Fruit fly (Drosophila melanogaster) whole organism, embryonic: Measurements from ENCODE around the gene CG11726.

Experiments used
- Atf-2 ChIP-seq: fragments of 200-800 bp; sonication (Bioruptor generic); optimal IDR thresholded peaks from 2 replicates; lab custom pipeline; 2016; ENCODE audit warnings: missing biosample characterization, missing genetic modification characterization
- B-H2 ChIP-seq: fragments of 200-800 bp; sonication (Bioruptor generic); optimal IDR thresholded peaks from 2 replicates; lab custom pipeline; 2018; ENCODE audit warnings: missing biosample characterization, mild to moderate bottlenecking, missing genetic modification characterization
- CG11398 ChIP-seq: fragments of 200-800 bp; sonication (Bioruptor generic); optimal IDR thresholded peaks from 2 replicates; lab custom pipeline; 2016; ENCODE audit warnings: missing biosample characterization, missing genetic modification characterization
- CG11504 ChIP-seq: fragments of 200-800 bp; sonication (Bioruptor generic); optimal IDR thresholded peaks from 3 replicates; lab custom pipeline; 2019; ENCODE audit warnings: missing biosample characterization, mild to moderate bottlenecking, missing genetic modification characterization, moderate library complexity
- CG12236 ChIP-seq: fragments of 200-800 bp; sonication (Bioruptor generic); optimal IDR thresholded peaks from 2 replicates; lab custom pipeline; 2016; ENCODE audit warnings: missing biosample characterization, missing genetic modification characterization
- CG15514 ChIP-seq: fragments of 200-800 bp; sonication (Bioruptor generic); optimal IDR thresholded peaks from 3 replicates; lab custom pipeline; 2017; ENCODE audit warnings: missing biosample characterization, missing genetic modification characterization, mild to moderate bottlenecking, moderate library complexity, missing genetic modification reagents
- CG15696 ChIP-seq: fragments of 200-800 bp; sonication (Bioruptor generic); optimal IDR thresholded peaks from 2 replicates; lab custom pipeline; 2019; ENCODE audit warnings: missing biosample characterization, mild to moderate bottlenecking, missing genetic modification characterization, moderate library complexity
- CG16779 ChIP-seq: fragments of 200-800 bp; sonication (Bioruptor generic); IDR thresholded peaks from 2 replicates; pipeline ENCODE4 v1.3.6; 2022; ENCODE audit warnings: missing biosample characterization, missing genetic modification characterization
- CG2120 ChIP-seq: fragments of 200-800 bp; sonication (Bioruptor generic); optimal IDR thresholded peaks from 3 replicates; lab custom pipeline; 2016; ENCODE audit warnings: missing biosample characterization, missing genetic modification characterization
- CG34422 ChIP-seq: fragments of 200-800 bp; sonication (Bioruptor generic); IDR thresholded peaks from 3 replicates; pipeline ENCODE4 v1.3.6; 2022; ENCODE audit warnings: missing biosample characterization, missing genetic modification characterization
- CG4617 ChIP-seq: fragments of 200-800 bp; sonication (Bioruptor generic); optimal IDR thresholded peaks from 3 replicates; lab custom pipeline; 2016; ENCODE audit warnings: missing biosample characterization, missing genetic modification characterization, borderline replicate concordance
- CG5953 ChIP-seq: fragments of 200-800 bp; sonication (Bioruptor generic); IDR thresholded peaks from 2 replicates; pipeline ENCODE4 v1.3.6; 2022; ENCODE audit warnings: missing biosample characterization, missing genetic modification characterization
- CG6765 ChIP-seq: fragments of 200-800 bp; sonication (Bioruptor generic); optimal IDR thresholded peaks from 3 replicates; lab custom pipeline; 2017; ENCODE audit warnings: missing biosample characterization, mild to moderate bottlenecking, missing genetic modification characterization
- CG9727 ChIP-seq: fragments of 200-800 bp; sonication (Bioruptor generic); optimal IDR thresholded peaks from 3 replicates; lab custom pipeline; 2017; ENCODE audit warnings: missing biosample characterization, mild to moderate bottlenecking, missing genetic modification characterization
- D19B ChIP-seq: fragments of 200-800 bp; sonication (Bioruptor generic); optimal IDR thresholded peaks from 2 replicates; lab custom pipeline; 2017; ENCODE audit warnings: missing biosample characterization, mild to moderate bottlenecking, missing genetic modification characterization
- Dbx ChIP-seq: fragments of 200-800 bp; sonication (Bioruptor generic); IDR thresholded peaks from 3 replicates; pipeline ENCODE4 v1.3.6; 2022; ENCODE audit warnings: missing biosample characterization, missing genetic modification characterization
- E2f2 ChIP-seq: fragments of 200-800 bp; sonication (Bioruptor generic); IDR thresholded peaks from 2 replicates; pipeline ENCODE4 v1.3.6; 2022; ENCODE audit warnings: missing biosample characterization, missing genetic modification characterization
- HHEX ChIP-seq: fragments of 200-800 bp; sonication (Bioruptor generic); optimal IDR thresholded peaks from 3 replicates; lab custom pipeline; 2017; ENCODE audit warnings: missing biosample characterization, mild to moderate bottlenecking, missing genetic modification characterization, missing genetic modification reagents
- HLH54F ChIP-seq: fragments of 200-800 bp; sonication (Bioruptor generic); optimal IDR thresholded peaks from 3 replicates; lab custom pipeline; 2016; ENCODE audit warnings: missing biosample characterization, missing genetic modification characterization
- Mrtf ChIP-seq: fragments of 200-800 bp; sonication (Bioruptor generic); IDR thresholded peaks from 3 replicates; pipeline ENCODE4 v1.3.6; 2022; ENCODE audit warnings: missing biosample characterization, missing genetic modification characterization
- Neu2 ChIP-seq: fragments of 200-800 bp; sonication (Bioruptor generic); optimal IDR thresholded peaks from 3 replicates; lab custom pipeline; 2016; ENCODE audit warnings: missing biosample characterization, missing genetic modification characterization, borderline replicate concordance
- Pdp1 ChIP-seq, 2 experiments: fragments of 200-800 bp; sonication (Bioruptor generic); optimal IDR thresholded peaks; 3 replicates each; lab custom pipeline; 2016; ENCODE audit warnings: missing biosample characterization in 2 of 2, missing genetic modification characterization in 2 of 2, mild to moderate bottlenecking in 1 of 2, moderate library complexity in 1 of 2
- Stat92E ChIP-seq, 3 experiments: fragments of >200 bp in 2 of 3; fragments of 200-800 bp in 1 of 3; sonication (Bioruptor generic) in 1 of 3; optimal IDR thresholded peaks; 2 replicates each; lab custom pipeline; 2017 to 2019; ENCODE audit warnings: missing biosample characterization in 3 of 3, missing genetic modification characterization in 3 of 3, mild to moderate bottlenecking in 1 of 3, moderate library complexity in 1 of 3
- Tbp ChIP-seq: fragments of >200 bp; optimal IDR thresholded peaks from 2 replicates; lab custom pipeline; 2018; ENCODE audit warnings: missing biosample characterization, missing genetic modification characterization
- Trl ChIP-seq, 3 experiments: fragments of >200 bp in 2 of 3; fragments of 200-800 bp in 1 of 3; sonication (Bioruptor generic) in 1 of 3; optimal IDR thresholded peaks; 2 replicates in 1 of 3; 3 replicates in 2 of 3; lab custom pipeline; 2016 to 2017; ENCODE audit warnings: missing biosample characterization in 1 of 3, missing genetic modification characterization in 1 of 3
- amos ChIP-seq: fragments of 200-800 bp; sonication (Bioruptor generic); IDR thresholded peaks from 2 replicates; pipeline ENCODE4 v1.3.6; 2022; ENCODE audit warnings: missing biosample characterization, missing genetic modification characterization; ENCODE audit not compliant: partially characterized antibody
- br ChIP-seq: fragments of >200 bp; optimal IDR thresholded peaks from 2 replicates; lab custom pipeline; 2017
- caup ChIP-seq: fragments of 200-800 bp; sonication (Bioruptor generic); optimal IDR thresholded peaks from 3 replicates; lab custom pipeline; 2017; ENCODE audit warnings: missing biosample characterization, mild to moderate bottlenecking, missing genetic modification characterization, moderate library complexity; ENCODE audit not compliant: severe bottlenecking
- cg ChIP-seq: fragments of 200-800 bp; sonication (Bioruptor generic); optimal IDR thresholded peaks from 3 replicates; lab custom pipeline; 2019; ENCODE audit warnings: missing biosample characterization, mild to moderate bottlenecking, missing genetic modification characterization, moderate library complexity
- danr ChIP-seq: fragments of 200-800 bp; sonication (Bioruptor generic); IDR thresholded peaks from 2 replicates; pipeline ENCODE4 v1.3.6; 2022; ENCODE audit warnings: missing biosample characterization, missing genetic modification characterization
- disco-r ChIP-seq: fragments of 200-800 bp; sonication (Bioruptor generic); optimal IDR thresholded peaks from 2 replicates; lab custom pipeline; 2016; ENCODE audit warnings: missing biosample characterization, missing genetic modification characterization
- emc ChIP-seq: fragments of 200-800 bp; sonication (Bioruptor generic); optimal IDR thresholded peaks from 2 replicates; lab custom pipeline; 2016; ENCODE audit warnings: missing biosample characterization, missing genetic modification characterization
- en ChIP-seq: fragments of 200-800 bp; sonication (Bioruptor generic); optimal IDR thresholded peaks from 2 replicates; lab custom pipeline; 2016; ENCODE audit warnings: missing biosample characterization, missing genetic modification characterization
- gem ChIP-seq: fragments of 200-800 bp; sonication (Bioruptor generic); optimal IDR thresholded peaks from 2 replicates; lab custom pipeline; 2019; ENCODE audit warnings: missing biosample characterization, mild to moderate bottlenecking, missing genetic modification characterization, moderate library complexity
- gro ChIP-seq: fragments of 200-800 bp; sonication (Bioruptor generic); optimal IDR thresholded peaks from 2 replicates; lab custom pipeline; 2016; ENCODE audit warnings: missing biosample characterization, missing genetic modification characterization
- gsb-n ChIP-seq: fragments of 200-800 bp; sonication (Bioruptor generic); optimal IDR thresholded peaks from 3 replicates; lab custom pipeline; 2018; ENCODE audit warnings: missing biosample characterization, mild to moderate bottlenecking, missing genetic modification characterization
- ind ChIP-seq: fragments of 200-800 bp; sonication (Bioruptor generic); optimal IDR thresholded peaks from 3 replicates; lab custom pipeline; 2016; ENCODE audit warnings: missing biosample characterization, missing genetic modification characterization
- luna ChIP-seq: fragments of 200-800 bp; sonication (Bioruptor generic); optimal IDR thresholded peaks from 2 replicates; lab custom pipeline; 2016; ENCODE audit warnings: missing biosample characterization, missing genetic modification characterization
- salm ChIP-seq: fragments of 200-800 bp; sonication (Bioruptor generic); optimal IDR thresholded peaks from 2 replicates; lab custom pipeline; 2018; ENCODE audit warnings: missing biosample characterization, mild to moderate bottlenecking, missing genetic modification characterization
- schlank ChIP-seq: fragments of 200-800 bp; sonication (Bioruptor generic); optimal IDR thresholded peaks from 2 replicates; lab custom pipeline; 2018; ENCODE audit warnings: missing biosample characterization, mild to moderate bottlenecking, missing genetic modification characterization
- sens ChIP-seq: fragments of 200-800 bp; sonication (Bioruptor generic); peaks from one replicate; lab custom pipeline; 2016; ENCODE audit warnings: missing biosample characterization, missing genetic modification characterization
- sqz ChIP-seq: fragments of 200-800 bp; sonication (Bioruptor generic); optimal IDR thresholded peaks from 3 replicates; lab custom pipeline; 2018; ENCODE audit warnings: missing biosample characterization, mild to moderate bottlenecking, missing genetic modification characterization
- trh ChIP-seq: fragments of 200-800 bp; sonication (Bioruptor generic); optimal IDR thresholded peaks from 2 replicates; lab custom pipeline; 2016; ENCODE audit warnings: missing biosample characterization, missing genetic modification characterization
- tx ChIP-seq: fragments of 200-800 bp; sonication (Bioruptor generic); optimal IDR thresholded peaks from 2 replicates; lab custom pipeline; 2016; ENCODE audit warnings: missing biosample characterization, missing genetic modification characterization
- unc-4 ChIP-seq: fragments of 200-800 bp; sonication (Bioruptor generic); IDR thresholded peaks from 2 replicates; pipeline ENCODE4 v1.3.6; 2022; ENCODE audit warnings: missing biosample characterization, missing genetic modification characterization; ENCODE audit not compliant: partially characterized antibody

The CG11726 gene

dm6 chr3L:11417273-11418040 is 23.0 kb downstream of the CG11726 start (continued):
- TF ChIP-seq gro (no peak), amos (GFP tag; lab: Robert Waterston, UW) (no peak), CG11398 (no peak), D19B (GFP tag; lab: Kevin White, UChicago) (peak; percentile 49), CG15696 (tag; lab: Kevin White, UChicago) (peak; percentile 91), Neu2 (no peak), CG11504 (peak; percentile 91), caup (GFP tag; lab: Kevin White, UChicago) (peak; percentile 79), CG34422 (peak; percentile 89), gem (peak; percentile 96), Tbp (GFP tag; lab: Kevin White, UChicago) (no peak), Atf-2 (GFP tag; lab: Kevin White, UChicago) (peak; percentile 29), en (GFP tag; lab: Kevin White, UChicago) (peak; percentile 73), disco-r (GFP tag; lab: Kevin White, UChicago) (peak; percentile 69), emc (GFP tag; lab: Kevin White, UChicago) (peak; percentile 14), cg (no peak), B-H2 (peak; percentile 32), CG4617 (GFP tag; lab: Kevin White, UChicago) (peak; percentile 9), CG6765 (GFP tag; lab: Kevin White, UChicago) (peak; percentile 67), tx (GFP tag; lab: Kevin White, UChicago) (peak; percentile 27), E2f2 (GFP tag; lab: Robert Waterston, UW) (peak; percentile 73), danr (GFP tag; lab: Robert Waterston, UW) (peak; percentile 74), HHEX (GFP tag; lab: Kevin White, UChicago) (peak; percentile 77), luna (GFP tag; lab: Kevin White, UChicago) (no peak), CG12236 (GFP tag; lab: Kevin White, UChicago) (peak; percentile 35), Pdp1 (GFP tag; optimal IDR thresholded peaks at IDR 0.05; lab: Kevin White, UChicago) (peak; percentile 12 to 72), schlank (tag; lab: Kevin White, UChicago) (no peak), sens (GFP tag; lab: Kevin White, UChicago) (peak; percentile 97), Dbx (peak; percentile 82; the same call in 1 of the 3 replicates), salm (tag; lab: Kevin White, UChicago) (peak; percentile 76), HLH54F (GFP tag; lab: Kevin White, UChicago) (peak; percentile 40), trh (GFP tag; lab: Kevin White, UChicago) (peak; percentile 50), CG2120 (GFP tag; lab: Kevin White, UChicago) (peak; percentile 63), Mrtf (peak; percentile 88), sqz (peak; percentile 82), unc-4 (GFP tag; lab: Robert Waterston, UW) (no peak), CG5953 (GFP tag; lab: Robert Waterston, UW) (peak; percentile 63), CG9727 (peak; percentile 95), Trl (optimal IDR thresholded peaks at IDR 0.05; lab: Kevin White, UChicago) (no peak), Trl (GFP tag; optimal IDR thresholded peaks at IDR 0.05; lab: Kevin White, UChicago) (peak; percentile 88), CG16779 (no peak), br (no peak), gsb-n (tag; lab: Kevin White, UChicago) (peak; percentile 90), CG15514 (GFP tag; lab: Kevin White, UChicago) (peak; percentile 69), Stat92E (GFP tag; optimal IDR thresholded peaks at IDR 0.05; lab: Kevin White, UChicago) (peak in 1 of 3 experiments; percentile 42), ind (GFP tag; lab: Kevin White, UChicago) (peak; percentile 70)
